Worm (Caenorhabditis elegans) whole organism, young adult: Measurements from ENCODE around the gene Y38C1AA.19.

ENCODE experiments used
- C17E4.6 ChIP-seq: fragments of 200-800 bp; sonication (Bioruptor generic); IDR thresholded peaks from 2 replicates; pipeline ENCODE4 v1.3.6; 2022; ENCODE audit warnings: missing genetic modification reagents, missing genetic modification characterization, missing compliant biosample characterization
- D2030.7 ChIP-seq: fragments of 200-800 bp; sonication (Bioruptor generic); IDR thresholded peaks from 2 replicates; pipeline ENCODE4 v1.3.6; 2022; ENCODE audit warnings: missing genetic modification reagents, missing genetic modification characterization, missing compliant biosample characterization
- F10E7.11 ChIP-seq: sonication (generic microtip); optimal IDR thresholded peaks from 2 replicates; lab custom pipeline; 2017; ENCODE audit warnings: mild to moderate bottlenecking, missing genetic modification characterization, moderate library complexity, missing compliant biosample characterization
- F22D6.2 ChIP-seq: sonication (generic microtip); optimal IDR thresholded peaks from 2 replicates; lab custom pipeline; 2016; ENCODE audit warnings: mild to moderate bottlenecking, missing genetic modification characterization, missing compliant biosample characterization
- F37B4.10 ChIP-seq: fragments of 200-800 bp; sonication (Bioruptor generic); IDR thresholded peaks from 2 replicates; pipeline ENCODE4 v1.3.6; 2022; ENCODE audit warnings: missing genetic modification characterization, missing compliant biosample characterization
- F39B2.1 ChIP-seq: fragments of 200-800 bp; sonication (Bioruptor generic); IDR thresholded peaks from 2 replicates; pipeline ENCODE4 v1.3.6; 2022; ENCODE audit warnings: missing genetic modification reagents, missing genetic modification characterization, missing compliant biosample characterization
- K11D2.4 ChIP-seq: fragments of 200-800 bp; sonication (Bioruptor generic); IDR thresholded peaks from 2 replicates; pipeline ENCODE4 v1.3.6; 2022; ENCODE audit warnings: missing genetic modification reagents, missing genetic modification characterization, missing compliant biosample characterization
- K12H6.12 ChIP-seq: fragments of 200-800 bp; sonication (Bioruptor generic); optimal IDR thresholded peaks from 2 replicates; lab custom pipeline; 2018; ENCODE audit warnings: mild to moderate bottlenecking, missing genetic modification characterization, missing compliant biosample characterization
- T26A5.8 ChIP-seq: sonication (generic microtip); optimal IDR thresholded peaks from 2 replicates; lab custom pipeline; 2016; ENCODE audit warnings: missing genetic modification characterization, missing compliant biosample characterization
- Y95B8A.8 ChIP-seq: fragments of 200-800 bp; sonication (Bioruptor generic); IDR thresholded peaks from 2 replicates; pipeline ENCODE4 v1.3.6; 2022; ENCODE audit warnings: missing genetic modification reagents, missing genetic modification characterization, missing compliant biosample characterization
- ZK185.1 ChIP-seq: sonication (generic microtip); optimal IDR thresholded peaks from 2 replicates; lab custom pipeline; 2016; ENCODE audit warnings: mild to moderate bottlenecking, missing genetic modification characterization, missing compliant biosample characterization; ENCODE audit not compliant: poor library complexity, severe bottlenecking
- akir-1 ChIP-seq: fragments of 200-800 bp; sonication (Bioruptor generic); optimal IDR thresholded peaks from 2 replicates; lab custom pipeline; 2018; ENCODE audit warnings: mild to moderate bottlenecking, missing genetic modification characterization, moderate library complexity, missing compliant biosample characterization
- attf-3 ChIP-seq: fragments of 200-800 bp; sonication (Bioruptor generic); conservative IDR thresholded peaks from 2 replicates; pipeline ENCODE4 v1.3.6; 2022; ENCODE audit warnings: missing genetic modification reagents, missing genetic modification characterization, missing compliant biosample characterization
- attf-5 ChIP-seq: fragments of 200-800 bp; sonication (Bioruptor generic); optimal IDR thresholded peaks from 2 replicates; lab custom pipeline; 2018; ENCODE audit warnings: mild to moderate bottlenecking, missing genetic modification characterization, missing compliant biosample characterization
- bed-2 ChIP-seq: fragments of 200-800 bp; sonication (Bioruptor generic); IDR thresholded peaks from 2 replicates; pipeline ENCODE4 v1.3.6; 2022; ENCODE audit warnings: missing genetic modification reagents, missing genetic modification characterization, missing compliant biosample characterization
- cebp-1 ChIP-seq, 2 experiments: fragments of 200-800 bp in 1 of 2; sonication (Bioruptor generic) in 1 of 2; sonication (generic microtip) in 1 of 2; IDR thresholded peaks in 1 of 2; optimal IDR thresholded peaks in 1 of 2; 2 replicates each; pipeline versions ENCODE4 v1.3.6 to Lab custom; 2017 to 2022; ENCODE audit warnings: missing compliant biosample characterization in 2 of 2, missing genetic modification characterization in 2 of 2, mild to moderate bottlenecking in 1 of 2, missing genetic modification reagents in 1 of 2, moderate library complexity in 1 of 2
- ceh-58 ChIP-seq: fragments of 200-800 bp; sonication (Bioruptor generic); IDR thresholded peaks from 2 replicates; pipeline ENCODE4 v1.3.6; 2022; ENCODE audit warnings: missing genetic modification characterization, missing compliant biosample characterization
- ceh-91 ChIP-seq: fragments of 200-800 bp; sonication (Bioruptor generic); IDR thresholded peaks from 2 replicates; pipeline ENCODE4 v1.3.6; 2022; ENCODE audit warnings: missing genetic modification reagents, missing genetic modification characterization, missing compliant biosample characterization
- chd-7 ChIP-seq: sonication (generic microtip); optimal IDR thresholded peaks from 2 replicates; lab custom pipeline; 2016; ENCODE audit warnings: mild to moderate bottlenecking, missing genetic modification characterization, moderate library complexity, missing compliant biosample characterization
- dox-1 ChIP-seq: fragments of 200-800 bp; sonication (Bioruptor generic); IDR thresholded peaks from 2 replicates; pipeline ENCODE4 v1.3.6; 2022; ENCODE audit warnings: missing genetic modification reagents, missing genetic modification characterization, missing compliant biosample characterization
- dpff-1 ChIP-seq: sonication (generic microtip); optimal IDR thresholded peaks from 2 replicates; lab custom pipeline; 2017; ENCODE audit warnings: mild to moderate bottlenecking, missing genetic modification characterization, missing compliant biosample characterization
- him-1 ChIP-seq: sonication (generic microtip); optimal IDR thresholded peaks from 2 replicates; lab custom pipeline; 2016; ENCODE audit warnings: missing genotype, missing genetic modification reagents, missing genetic modification characterization, missing compliant biosample characterization
- hlh-12 ChIP-seq: sonication (generic microtip); optimal IDR thresholded peaks from 2 replicates; lab custom pipeline; 2016; ENCODE audit warnings: missing genetic modification characterization, missing compliant biosample characterization
- hrde-1 ChIP-seq: sonication (generic microtip); optimal IDR thresholded peaks from 2 replicates; lab custom pipeline; 2016; ENCODE audit warnings: missing genetic modification characterization, mild to moderate bottlenecking, missing compliant biosample characterization, moderate library complexity, missing genotype, missing genetic modification reagents, borderline replicate concordance
- hsf-1 ChIP-seq: fragments of 200-800 bp; sonication (Bioruptor generic); IDR thresholded peaks from 2 replicates; pipeline ENCODE4 v1.3.6; 2022; ENCODE audit warnings: missing genetic modification reagents, missing genetic modification characterization, missing compliant biosample characterization
- lin-40 ChIP-seq: sonication (generic microtip); optimal IDR thresholded peaks from 2 replicates; lab custom pipeline; 2016; ENCODE audit warnings: missing genetic modification characterization, mild to moderate bottlenecking, missing compliant biosample characterization, missing genotype, missing genetic modification reagents
- lir-1 ChIP-seq: fragments of 200-800 bp; sonication (Bioruptor generic); conservative IDR thresholded peaks from 2 replicates; pipeline ENCODE4 v1.3.6; 2022; ENCODE audit warnings: missing genetic modification reagents, missing genetic modification characterization, missing compliant biosample characterization
- lsy-27 ChIP-seq: sonication (generic microtip); optimal IDR thresholded peaks from 2 replicates; lab custom pipeline; 2017; ENCODE audit warnings: missing genetic modification characterization, mild to moderate bottlenecking, missing compliant biosample characterization, antibody characterized with exemption, missing genotype, borderline replicate concordance; ENCODE audit not compliant: insufficient read depth
- madf-10 ChIP-seq: sonication (generic microtip); optimal IDR thresholded peaks from 2 replicates; lab custom pipeline; 2016; ENCODE audit warnings: mild to moderate bottlenecking, missing genetic modification characterization, missing compliant biosample characterization
- mcd-1 ChIP-seq: fragments of 200-800 bp; sonication (Bioruptor generic); IDR thresholded peaks from 2 replicates; pipeline ENCODE4 v1.3.6; 2022; ENCODE audit warnings: missing genetic modification reagents, missing genetic modification characterization, missing compliant biosample characterization
- nfya-2 ChIP-seq: fragments of 200-800 bp; sonication (Bioruptor generic); IDR thresholded peaks from 2 replicates; pipeline ENCODE4 v1.3.6; 2022; ENCODE audit warnings: missing genetic modification reagents, missing genetic modification characterization, missing compliant biosample characterization
- nhr-120 ChIP-seq: fragments of 200-800 bp; sonication (Bioruptor generic); IDR thresholded peaks from 2 replicates; pipeline ENCODE4 v1.3.6; 2022; ENCODE audit warnings: missing genetic modification characterization, missing compliant biosample characterization
- nhr-179 ChIP-seq: sonication (generic microtip); optimal IDR thresholded peaks from 2 replicates; lab custom pipeline; 2016; ENCODE audit warnings: mild to moderate bottlenecking, missing genetic modification characterization, missing compliant biosample characterization
- nhr-90 ChIP-seq: sonication (generic microtip); optimal IDR thresholded peaks from 2 replicates; lab custom pipeline; 2016; ENCODE audit warnings: missing genotype, mild to moderate bottlenecking, missing genetic modification characterization, missing compliant biosample characterization
- pha-4 ChIP-seq: fragments of 150-350 bp; sonication (generic microtip); optimal IDR thresholded peaks from 2 replicates; lab custom pipeline; 2014; ENCODE audit warnings: missing biosample characterization, missing genetic modification reagents, missing genetic modification characterization
- rec-8 ChIP-seq, 2 experiments: sonication (generic microtip); optimal IDR thresholded peaks; 2 replicates each; lab custom pipeline; 2016; ENCODE audit warnings: mild to moderate bottlenecking in 2 of 2, missing genetic modification characterization in 2 of 2, missing genetic modification reagents in 2 of 2, missing genotype in 2 of 2, missing biosample characterization in 1 of 2, missing compliant biosample characterization in 1 of 2, moderate library complexity in 1 of 2
- rpc-1 ChIP-seq, 2 experiments: fragments of 150-350 bp in 1 of 2; sonication (generic microtip) in 1 of 2; optimal IDR thresholded peaks; 2 replicates each; lab custom pipeline; 2014 to 2018; ENCODE audit warnings: missing biosample characterization in 1 of 2, missing genetic modification characterization in 1 of 2, missing genetic modification reagents in 1 of 2, missing genotype in 1 of 2
- snpc-1.1 ChIP-seq: sonication (generic microtip); optimal IDR thresholded peaks from 2 replicates; lab custom pipeline; 2017; ENCODE audit warnings: missing genetic modification characterization, mild to moderate bottlenecking, missing compliant biosample characterization, antibody characterized with exemption, moderate library complexity, missing genotype, missing genetic modification reagents; ENCODE audit not compliant: insufficient read depth
- snpc-1.3 ChIP-seq: sonication (generic microtip); optimal IDR thresholded peaks from 2 replicates; lab custom pipeline; 2017; ENCODE audit warnings: missing genetic modification characterization, mild to moderate bottlenecking, missing compliant biosample characterization, antibody characterized with exemption, moderate library complexity, missing genotype, missing genetic modification reagents; ENCODE audit not compliant: insufficient read depth
- snpc-3.4 ChIP-seq: sonication (generic microtip); optimal IDR thresholded peaks from 2 replicates; lab custom pipeline; 2017; ENCODE audit warnings: missing genetic modification characterization, mild to moderate bottlenecking, missing compliant biosample characterization, antibody characterized with exemption, moderate library complexity, missing genotype, missing genetic modification reagents
- somi-1 ChIP-seq: fragments of 200-800 bp; sonication (Bioruptor generic); optimal IDR thresholded peaks from 2 replicates; lab custom pipeline; 2018; ENCODE audit warnings: mild to moderate bottlenecking, missing genetic modification characterization, missing compliant biosample characterization
- tlf-1 ChIP-seq: fragments of 200-800 bp; sonication (Bioruptor generic); optimal IDR thresholded peaks from 2 replicates; lab custom pipeline; 2018; ENCODE audit warnings: mild to moderate bottlenecking, missing genetic modification characterization, missing compliant biosample characterization
- xnd-1 ChIP-seq: sonication (generic microtip); optimal IDR thresholded peaks from 2 replicates; lab custom pipeline; 2016; ENCODE audit warnings: missing genotype, missing genetic modification reagents, missing genetic modification characterization, missing compliant biosample characterization
- zfh-2 ChIP-seq: fragments of 200-800 bp; sonication (Bioruptor generic); conservative IDR thresholded peaks from 2 replicates; pipeline ENCODE4 v1.3.6; 2022; ENCODE audit warnings: missing genetic modification reagents, missing genetic modification characterization, missing compliant biosample characterization
- zim-3 ChIP-seq: sonication (generic microtip); optimal IDR thresholded peaks from 2 replicates; lab custom pipeline; 2017; ENCODE audit warnings: mild to moderate bottlenecking, missing genetic modification characterization, moderate library complexity, missing compliant biosample characterization
- ztf-3 ChIP-seq: fragments of 200-800 bp; sonication (Bioruptor generic); optimal IDR thresholded peaks from 2 replicates; lab custom pipeline; 2018; ENCODE audit warnings: mild to moderate bottlenecking, missing genetic modification characterization, missing compliant biosample characterization

Gene Y38C1AA.19

ce11 chrIV:192046-192445 lies 32.1 kb downstream of the Y38C1AA.19 start, which contains the start of gene Y38C1AA.12 (continued):
- TF ChIP-seq T26A5.8 (no peak), madf-10 (tag; lab: Kevin White, UChicago) (peak; percentile 69), nhr-179 (tag; lab: Kevin White, UChicago) (no peak), dox-1 (GFP tag; lab: Robert Waterston, UW) (peak; percentile 86), nfya-2 (GFP tag; lab: Robert Waterston, UW) (no peak), hrde-1 (peak; percentile 44), hsf-1 (GFP tag; lab: Robert Waterston, UW) (no peak), snpc-3.4 (tag; lab: Kevin White, UChicago) (peak; percentile 8), cebp-1 (GFP tag; IDR thresholded peaks at IDR 0.05; lab: Robert Waterston, UW) (peak; percentile 62), cebp-1 (tag; optimal IDR thresholded peaks at IDR 0.05; lab: Kevin White, UChicago) (peak; percentile 70), snpc-1.3 (no peak), D2030.7 (GFP tag; lab: Robert Waterston, UW) (peak; percentile 87), attf-3 (peak; percentile 94), lir-1 (GFP tag; lab: Robert Waterston, UW) (0 out of 2 replicates have a peak, but pooled peaks have one; percentile 40), rpc-1 (optimal IDR thresholded peaks at IDR 0.05; lab: Kevin White, UChicago) (no peak), rpc-1 (tag; optimal IDR thresholded peaks at IDR 0.05; lab: Kevin White, UChicago) (no peak), Y95B8A.8 (GFP tag; lab: Robert Waterston, UW) (no peak), C17E4.6 (no peak), lsy-27 (tag; lab: Kevin White, UChicago) (no peak), ZK185.1 (tag; lab: Kevin White, UChicago) (peak; percentile 93), zfh-2 (no peak), K12H6.12 (peak; percentile 79), zim-3 (tag; lab: Kevin White, UChicago) (peak; percentile 98), dpff-1 (tag; lab: Kevin White, UChicago) (no peak), nhr-90 (no peak), ceh-91 (GFP tag; lab: Robert Waterston, UW) (peak; percentile 51), bed-2 (0 out of 2 replicates have a peak, but pooled peaks have one; percentile 75), attf-5 (GFP tag; lab: Kevin White, UChicago) (peak; percentile 79), chd-7 (no peak), ceh-58 (no peak), pha-4 (tag; lab: Kevin White, UChicago) (no peak), akir-1 (no peak), nhr-120 (GFP tag; lab: Robert Waterston, UW) (no peak), hlh-12 (tag; lab: Kevin White, UChicago) (peak; percentile 23), him-1 (tag; lab: Kevin White, UChicago) (peak; percentile 84), rec-8 (tag; optimal IDR thresholded peaks at IDR 0.05; lab: Kevin White, UChicago) (peak; percentile 17 to 38), K11D2.4 (GFP tag; lab: Robert Waterston, UW) (peak; percentile 62; the same call in 1 of the 2 replicates), xnd-1 (tag; lab: Kevin White, UChicago) (no peak), snpc-1.1 (peak; percentile 22), F37B4.10 (GFP tag; lab: Robert Waterston, UW) (no peak), tlf-1 (GFP tag; lab: Kevin White, UChicago) (peak; percentile 48), ztf-3 (no peak), mcd-1 (peak; percentile 78), somi-1 (GFP tag; lab: Kevin White, UChicago) (peak; percentile 19), F10E7.11 (tag; lab: Kevin White, UChicago) (peak; percentile 46), F39B2.1 (GFP tag; lab: Robert Waterston, UW) (no peak), lin-40 (tag; lab: Kevin White, UChicago) (peak; percentile 79), F22D6.2 (tag; lab: Kevin White, UChicago) (peak; percentile 55)
